Worm (Caenorhabditis elegans): ENCODE measurements around the gene Y49F6B.6.
"Not testable (repeated sequence)": the region's sequence is repeated elsewhere in the genome, so short reads cannot be mapped to it uniquely, and the experiment has no call there.

Y49F6B.6 gene

DNA sequence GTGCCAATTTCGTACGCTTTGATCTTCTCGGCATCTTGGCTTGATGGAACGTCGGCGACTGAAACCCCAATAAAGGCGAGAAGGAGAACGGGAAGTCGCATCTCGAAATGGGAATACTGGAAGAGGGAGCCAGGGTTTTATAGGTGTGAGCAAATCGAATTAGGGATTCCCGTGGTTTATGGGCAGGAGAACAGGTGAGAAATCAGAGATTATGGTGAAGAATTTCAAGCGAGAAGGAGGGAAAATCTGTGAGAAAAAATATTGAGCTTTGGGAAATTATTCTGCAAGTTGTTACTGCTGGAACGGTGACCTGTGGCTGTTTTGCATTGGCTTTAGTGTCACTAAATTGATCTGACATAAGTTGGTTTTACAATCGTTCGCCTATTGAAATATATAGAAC is 1.3 kb upstream of the Y49F6B.6 start, which contains the start of gene Y49F6B.13:
Gene Y49F6B.13, minus strand, starts transcription at position 101 of the 400 bp plus-strand sequence.
- TF ChIP-seq him-1 (tag; optimal IDR thresholded peaks at IDR 0.05): no peak
- no peak for TF ChIP-seq dao-5 (tag; optimal IDR thresholded peaks at IDR 0.05)
- TF ChIP-seq W03F9.2 (tag; optimal IDR thresholded peaks at IDR 0.05): no peak

DNA sequence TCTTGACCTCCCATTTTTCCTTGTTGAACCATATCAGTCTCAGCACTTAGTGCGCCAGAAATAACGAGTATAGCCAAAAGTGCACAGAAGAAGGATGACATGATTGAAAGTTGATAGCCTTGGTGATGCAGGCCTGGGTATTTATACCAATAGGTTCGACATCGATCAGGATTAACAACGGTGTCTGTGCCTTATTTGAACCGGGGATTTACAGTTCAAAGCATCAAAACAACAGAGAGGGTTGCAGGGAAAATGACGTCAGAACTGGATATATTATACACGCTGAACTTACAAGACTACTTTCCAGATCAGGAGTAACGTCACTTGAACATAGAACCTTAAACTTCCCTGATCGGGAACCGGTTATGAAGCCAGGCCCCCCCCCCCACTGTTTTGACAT is 601 bp upstream of the Y49F6B.6 start, which contains the start of gene Y49F6B.12:
Gene Y49F6B.12, minus strand, starts transcription at position 101 of the 400 bp plus-strand sequence.
- no peak for TF ChIP-seq him-1 (tag; optimal IDR thresholded peaks at IDR 0.05)
- no peak for TF ChIP-seq dao-5 (tag; optimal IDR thresholded peaks at IDR 0.05)
- TF ChIP-seq W03F9.2 (tag; optimal IDR thresholded peaks at IDR 0.05): no peak

- TF ChIP-seq him-1 (tag; optimal IDR thresholded peaks at IDR 0.05): no peak
- TF ChIP-seq W03F9.2 (tag; optimal IDR thresholded peaks at IDR 0.05): no peak
- TF ChIP-seq dao-5 (tag; optimal IDR thresholded peaks at IDR 0.05): no peak
Measured at ce11 chrII:3473744-3474143, 827 bp downstream of the Y49F6B.6 start, which contains the start of gene sdz-32. TSS of gene sdz-32 (plus strand) at chrII:3474044.

ce11 chrII:3476536-3476935 is 3.6 kb downstream of the Y49F6B.6 start:
- no peak for TF ChIP-seq dao-5 (tag; optimal IDR thresholded peaks at IDR 0.05)
- no peak for TF ChIP-seq him-1 (tag; optimal IDR thresholded peaks at IDR 0.05)
- TF ChIP-seq W03F9.2 (tag; optimal IDR thresholded peaks at IDR 0.05): no peak

ce11 chrII:3477171-3477570 is 4.3 kb downstream of the Y49F6B.6 start, which contains the start of gene fbxb-104:
TSS of gene fbxb-104 (minus strand) at chrII:3477271.
- TF ChIP-seq W03F9.2 (tag; optimal IDR thresholded peaks at IDR 0.05) (no peak), him-1 (tag; optimal IDR thresholded peaks at IDR 0.05) (no peak), dao-5 (tag; optimal IDR thresholded peaks at IDR 0.05) (no peak)

DNA sequence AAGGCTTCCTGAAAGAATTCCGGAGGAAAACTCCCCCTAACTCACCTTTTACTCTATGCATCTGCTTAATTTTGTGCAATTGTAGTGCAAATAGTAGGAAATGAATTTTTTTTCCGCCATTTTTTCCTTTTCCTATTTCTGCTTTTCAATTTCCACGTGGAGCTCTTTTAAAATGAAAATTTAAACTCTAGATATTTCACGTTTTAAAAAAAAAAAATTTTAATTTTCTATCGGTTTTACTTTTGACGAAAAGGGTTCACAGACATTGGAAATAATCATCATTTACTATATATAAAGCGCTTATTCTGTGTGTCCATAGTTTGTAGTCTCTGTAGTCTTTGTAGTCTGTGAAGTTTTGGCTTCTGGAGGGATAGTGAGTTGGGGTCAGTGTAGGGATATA is 8.7 kb downstream of the Y49F6B.6 start, which contains the start of gene Y49F6B.8:
Gene Y49F6B.8, minus strand, starts transcription at position 101 of the 400 bp plus-strand sequence.
- no peak for TF ChIP-seq him-1 (tag; optimal IDR thresholded peaks at IDR 0.05)
- TF ChIP-seq W03F9.2 (tag; optimal IDR thresholded peaks at IDR 0.05): no peak
- no peak for TF ChIP-seq dao-5 (tag; optimal IDR thresholded peaks at IDR 0.05)

- no peak for TF ChIP-seq W03F9.2 (tag; optimal IDR thresholded peaks at IDR 0.05)
- TF ChIP-seq him-1 (tag; optimal IDR thresholded peaks at IDR 0.05): no peak
- no peak for TF ChIP-seq dao-5 (tag; optimal IDR thresholded peaks at IDR 0.05)
Measured at ce11 chrII:3482231-3482630, 9.3 kb downstream of the Y49F6B.6 start, which contains the start of gene smu-2. TSS of gene smu-2 (plus strand) at chrII:3482408.

DNA sequence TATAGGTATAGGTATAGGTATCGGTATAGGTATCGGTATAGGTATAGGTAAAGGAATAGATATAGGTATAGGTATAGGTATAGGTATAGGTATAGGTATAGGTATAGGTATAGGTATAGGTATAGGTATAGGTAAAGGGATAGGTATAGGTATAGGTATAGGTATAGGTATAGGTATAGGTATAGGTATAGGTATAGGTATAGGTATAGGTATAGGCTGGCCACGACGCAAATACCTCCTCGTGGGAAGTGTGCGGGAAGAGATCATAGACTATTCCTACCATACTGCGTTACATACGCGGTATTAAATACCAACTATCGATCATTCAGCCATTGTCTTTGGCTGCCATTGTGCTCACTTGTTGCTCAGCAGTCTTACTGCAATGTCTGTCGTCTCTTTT is 17.9 kb downstream of the Y49F6B.6 start, which contains the start of gene fbxb-112:
Gene fbxb-112, plus strand, starts transcription at position 301 of the 400 bp plus-strand sequence.
- not testable (repeated sequence) for TF ChIP-seq him-1, W03F9.2, dao-5 (tag; optimal IDR thresholded peaks at IDR 0.05)

DNA sequence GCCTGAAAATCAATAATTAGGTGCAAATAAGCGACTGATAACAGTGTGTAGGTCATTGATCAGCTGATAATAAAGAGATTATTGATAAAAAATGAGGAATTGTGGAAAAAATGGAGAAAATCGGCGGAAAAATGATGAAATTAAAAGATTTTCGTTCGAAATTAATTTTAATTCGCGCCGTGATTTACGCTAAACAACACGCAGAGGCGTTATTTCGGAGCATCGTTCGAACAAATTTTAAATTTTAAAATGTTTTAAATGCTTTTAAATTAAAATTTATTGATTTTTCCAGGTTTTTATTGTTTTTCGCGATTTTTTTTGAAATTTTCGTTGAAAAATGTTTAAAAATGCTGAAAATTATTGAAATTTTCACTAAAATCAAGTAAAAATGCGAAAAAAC is 26.5 kb downstream of the Y49F6B.6 start, which contains the start of gene Y49F6B.9:
Gene Y49F6B.9, minus strand, starts transcription at position 2 of the 400 bp plus-strand sequence.
- no peak for TF ChIP-seq dao-5 (tag; optimal IDR thresholded peaks at IDR 0.05)
- TF ChIP-seq him-1 (tag; optimal IDR thresholded peaks at IDR 0.05): no peak
- TF ChIP-seq W03F9.2 (tag; optimal IDR thresholded peaks at IDR 0.05): no peak

- TF ChIP-seq him-1 (tag; optimal IDR thresholded peaks at IDR 0.05): no peak
- no peak for TF ChIP-seq dao-5 (tag; optimal IDR thresholded peaks at IDR 0.05)
- no peak for TF ChIP-seq W03F9.2 (tag; optimal IDR thresholded peaks at IDR 0.05)
Measured at ce11 chrII:3500373-3500772, 27.5 kb downstream of the Y49F6B.6 start.

DNA sequence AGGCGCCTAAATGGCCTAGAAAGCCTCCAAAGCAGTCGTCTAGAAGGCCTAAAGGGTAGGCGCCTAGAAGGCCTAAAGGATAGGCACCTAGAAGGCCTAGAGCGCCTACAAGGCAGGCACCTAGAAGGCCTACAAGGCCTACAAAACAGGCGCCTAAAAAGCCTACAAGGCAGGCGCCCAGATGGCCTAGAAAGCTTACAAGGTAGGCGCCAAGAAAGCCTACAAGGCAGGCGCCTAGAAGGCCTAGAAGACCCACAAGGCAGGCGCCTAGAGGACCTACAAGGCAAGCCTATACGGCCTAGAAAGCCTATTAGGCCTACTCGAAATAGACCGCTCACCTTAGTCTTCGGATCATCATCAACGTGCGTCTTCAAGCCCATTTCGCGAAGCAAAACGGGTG is 29.1 kb downstream of the Y49F6B.6 start:
- TF ChIP-seq him-1 (tag; optimal IDR thresholded peaks at IDR 0.05): no peak
- TF ChIP-seq dao-5 (tag; optimal IDR thresholded peaks at IDR 0.05): no peak
- no peak for TF ChIP-seq W03F9.2 (tag; optimal IDR thresholded peaks at IDR 0.05)

DNA sequence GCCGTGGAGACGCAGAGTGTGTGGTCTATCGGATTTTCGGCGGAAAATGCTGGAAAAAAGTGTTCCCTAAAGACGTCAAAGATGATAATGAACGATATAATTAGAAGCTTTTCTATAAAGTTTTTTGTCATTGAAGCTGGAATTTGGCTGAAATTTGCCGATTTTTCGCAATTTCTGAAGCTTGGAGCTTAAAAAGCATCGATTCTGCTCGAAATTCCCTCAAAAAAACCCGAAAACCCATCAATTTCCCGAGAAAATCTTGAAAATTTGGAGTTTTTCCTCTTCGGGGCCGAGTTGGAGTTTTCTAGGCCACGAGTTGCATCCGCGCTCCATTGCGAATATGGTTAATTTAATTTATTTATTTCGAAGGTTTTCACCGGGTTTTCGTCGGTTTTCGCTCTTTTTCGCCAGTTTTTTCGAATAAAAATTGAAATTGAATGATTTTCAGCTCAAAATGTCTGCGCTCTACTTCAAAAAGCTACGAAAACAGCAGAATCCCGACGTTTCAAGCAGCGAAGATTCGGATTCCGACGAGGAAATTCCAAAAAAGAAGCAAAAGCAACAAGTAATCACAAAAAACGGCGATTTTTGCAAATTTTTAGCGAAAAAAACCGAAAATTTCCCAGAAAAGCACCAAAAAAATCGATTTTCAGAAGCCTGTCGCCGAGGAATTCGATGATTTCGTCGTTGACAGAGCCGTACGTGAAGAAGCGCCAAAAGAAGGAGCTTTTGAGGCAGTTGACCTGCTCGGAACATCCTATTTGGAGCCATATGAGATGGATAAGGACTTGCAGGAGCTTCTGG is 29.8 kb downstream of the Y49F6B.6 start, which contains the start of the genes col-71 and Y49F6B.2:
Gene col-71, minus strand, starts transcription at position 51 of the 804 bp plus-strand sequence.
Gene Y49F6B.2, plus strand, starts transcription at position 449 of the 804 bp plus-strand sequence.
- peak; percentile 74 for TF ChIP-seq W03F9.2 (tag; optimal IDR thresholded peaks at IDR 0.05)
- TF ChIP-seq dao-5 (tag; optimal IDR thresholded peaks at IDR 0.05): no peak
- peak; percentile 36 for TF ChIP-seq him-1 (tag; optimal IDR thresholded peaks at IDR 0.05)

ce11 chrII:3504717-3505116 is 31.8 kb downstream of the Y49F6B.6 start, which contains the start of gene cyh-1:
TSS of gene cyh-1 (plus strand) at chrII:3505017.
- TF ChIP-seq him-1 (tag; optimal IDR thresholded peaks at IDR 0.05): no peak
- TF ChIP-seq W03F9.2 (tag; optimal IDR thresholded peaks at IDR 0.05): no peak
- TF ChIP-seq dao-5 (tag; optimal IDR thresholded peaks at IDR 0.05): no peak

ce11 chrII:3512240-3512639 is 39.3 kb downstream of the Y49F6B.6 start, which contains the start of gene Y49F6B.19:
TSS of gene Y49F6B.19 (minus strand) at chrII:3512340.
- no peak for TF ChIP-seq dao-5 (tag; optimal IDR thresholded peaks at IDR 0.05)
- no peak for TF ChIP-seq W03F9.2 (tag; optimal IDR thresholded peaks at IDR 0.05)
- no peak for TF ChIP-seq him-1 (tag; optimal IDR thresholded peaks at IDR 0.05)
